Worm (Caenorhabditis elegans) whole organism, late embryonic: Measurements from ENCODE around the gene B0334.10.

Source experiments
- C08G9.2 ChIP-seq: sonication (generic microtip); optimal IDR thresholded peaks from 2 replicates; lab custom pipeline; 2016; ENCODE audit warnings: mild to moderate bottlenecking, missing genetic modification characterization, moderate library complexity, missing compliant biosample characterization
- C38D4.7 ChIP-seq: fragments of 200-800 bp; sonication (Bioruptor generic); optimal IDR thresholded peaks from 2 replicates; lab custom pipeline; 2018; ENCODE audit warnings: mild to moderate bottlenecking, missing genetic modification characterization, moderate library complexity, missing compliant biosample characterization
- F13H6.1 ChIP-seq: sonication (generic microtip); optimal IDR thresholded peaks from 2 replicates; lab custom pipeline; 2016; ENCODE audit warnings: missing genetic modification characterization, missing compliant biosample characterization
- K09A11.1 ChIP-seq: sonication (generic microtip); optimal IDR thresholded peaks from 2 replicates; lab custom pipeline; 2017; ENCODE audit warnings: antibody characterized with exemption, mild to moderate bottlenecking, missing genetic modification characterization, missing compliant biosample characterization; ENCODE audit not compliant: insufficient read depth
- Y22D7AL.16 ChIP-seq: sonication (generic microtip); optimal IDR thresholded peaks from 2 replicates; lab custom pipeline; 2016; ENCODE audit warnings: missing genetic modification characterization, missing compliant biosample characterization
- ama-1 ChIP-seq: fragments of 150-350 bp; optimal IDR thresholded peaks from 2 replicates; lab custom pipeline; 2014
- ceh-14 ChIP-seq: sonication (generic microtip); optimal IDR thresholded peaks from 2 replicates; lab custom pipeline; 2016; ENCODE audit warnings: missing genotype, missing genetic modification characterization, missing compliant biosample characterization
- ceh-18 ChIP-seq: sonication (generic microtip); optimal IDR thresholded peaks from 2 replicates; lab custom pipeline; 2016; ENCODE audit warnings: missing genetic modification characterization, missing compliant biosample characterization
- ceh-19 ChIP-seq: fragments of 200-800 bp; sonication (Bioruptor generic); optimal IDR thresholded peaks from 2 replicates; lab custom pipeline; 2018; ENCODE audit warnings: mild to moderate bottlenecking, missing genetic modification characterization, missing compliant biosample characterization
- ceh-2 ChIP-seq: sonication (generic microtip); optimal IDR thresholded peaks from 2 replicates; lab custom pipeline; 2016; ENCODE audit warnings: missing genotype, missing genetic modification characterization, missing compliant biosample characterization
- ceh-30 ChIP-seq: fragments of 150-350 bp; optimal IDR thresholded peaks from 2 replicates; lab custom pipeline; 2014; ENCODE audit warnings: missing biosample characterization, missing genetic modification characterization
- ceh-31 ChIP-seq: sonication (generic microtip); optimal IDR thresholded peaks from 2 replicates; lab custom pipeline; 2016; ENCODE audit warnings: missing genetic modification characterization, missing compliant biosample characterization
- ceh-45 ChIP-seq: fragments of 200-800 bp; sonication (Bioruptor generic); IDR thresholded peaks from 2 replicates; pipeline ENCODE4 v1.3.6; 2022; ENCODE audit warnings: missing genetic modification reagents, missing genetic modification characterization, missing compliant biosample characterization
- ceh-9 ChIP-seq: sonication (generic microtip); optimal IDR thresholded peaks from 2 replicates; lab custom pipeline; 2016; ENCODE audit warnings: mild to moderate bottlenecking, missing genetic modification characterization, inconsistent platforms, missing compliant biosample characterization
- che-1 ChIP-seq: sonication (generic microtip); optimal IDR thresholded peaks from 2 replicates; lab custom pipeline; 2016; ENCODE audit warnings: mild to moderate bottlenecking, missing genetic modification characterization, missing compliant biosample characterization
- dmd-4 ChIP-seq: sonication (generic microtip); optimal IDR thresholded peaks from 2 replicates; lab custom pipeline; 2016; ENCODE audit warnings: borderline replicate concordance, missing genetic modification characterization, missing compliant biosample characterization
- eyg-1 ChIP-seq: sonication (generic microtip); optimal IDR thresholded peaks from 2 replicates; lab custom pipeline; 2016; ENCODE audit warnings: missing genotype, missing genetic modification characterization, missing compliant biosample characterization
- gmeb-2 ChIP-seq: sonication (generic microtip); optimal IDR thresholded peaks from 2 replicates; lab custom pipeline; 2016; ENCODE audit warnings: missing genetic modification characterization, inconsistent platforms, missing compliant biosample characterization
- hlh-13 ChIP-seq: fragments of 200-800 bp; sonication (Bioruptor generic); optimal IDR thresholded peaks from 2 replicates; lab custom pipeline; 2018; ENCODE audit warnings: mild to moderate bottlenecking, missing genetic modification characterization, missing compliant biosample characterization
- hlh-15 ChIP-seq: sonication (generic microtip); optimal IDR thresholded peaks from 2 replicates; lab custom pipeline; 2016; ENCODE audit warnings: missing genetic modification characterization, missing compliant biosample characterization
- hlh-30 ChIP-seq: sonication (generic microtip); optimal IDR thresholded peaks from 2 replicates; lab custom pipeline; 2017; ENCODE audit warnings: antibody characterized with exemption, missing genetic modification characterization, missing compliant biosample characterization; ENCODE audit not compliant: insufficient read depth
- hlh-6 ChIP-seq: sonication (generic microtip); optimal IDR thresholded peaks from 2 replicates; lab custom pipeline; 2016; ENCODE audit warnings: missing genotype, missing genetic modification characterization, missing compliant biosample characterization
- lim-6 ChIP-seq: sonication (generic microtip); optimal IDR thresholded peaks from 2 replicates; lab custom pipeline; 2016; ENCODE audit warnings: missing genetic modification characterization, missing compliant biosample characterization
- lin-11 ChIP-seq: fragments of 200-800 bp; sonication (Bioruptor generic); optimal IDR thresholded peaks from 2 replicates; lab custom pipeline; 2018; ENCODE audit warnings: mild to moderate bottlenecking, missing genetic modification characterization, missing compliant biosample characterization
- nfya-1 ChIP-seq: sonication (generic microtip); optimal IDR thresholded peaks from 2 replicates; lab custom pipeline; 2017; ENCODE audit warnings: missing genetic modification characterization, mild to moderate bottlenecking, missing compliant biosample characterization, antibody characterized with exemption, moderate library complexity
- nhr-11 ChIP-seq: fragments of 150-350 bp; optimal IDR thresholded peaks from 2 replicates; lab custom pipeline; 2014; ENCODE audit warnings: missing biosample characterization, missing genetic modification characterization
- npax-4 ChIP-seq: sonication (generic microtip); optimal IDR thresholded peaks from 2 replicates; lab custom pipeline; 2016; ENCODE audit warnings: missing genetic modification characterization, missing compliant biosample characterization
- odd-2 ChIP-seq: sonication (generic microtip); optimal IDR thresholded peaks from 2 replicates; lab custom pipeline; 2017; ENCODE audit warnings: antibody characterized with exemption, mild to moderate bottlenecking, missing genetic modification characterization, missing compliant biosample characterization
- pat-9 ChIP-seq: fragments of 200-800 bp; sonication (Bioruptor generic); optimal IDR thresholded peaks from 2 replicates; lab custom pipeline; 2018; ENCODE audit warnings: mild to moderate bottlenecking, missing genetic modification characterization, moderate library complexity, missing compliant biosample characterization
- pax-1 ChIP-seq: fragments of 150-350 bp; optimal IDR thresholded peaks from 2 replicates; lab custom pipeline; 2014; ENCODE audit warnings: missing biosample characterization, missing genetic modification characterization
- pha-2 ChIP-seq: sonication (generic microtip); optimal IDR thresholded peaks from 2 replicates; lab custom pipeline; 2017; ENCODE audit warnings: mild to moderate bottlenecking, missing genetic modification characterization, missing compliant biosample characterization
- pqm-1 ChIP-seq: sonication (generic microtip); optimal IDR thresholded peaks from 2 replicates; lab custom pipeline; 2016; ENCODE audit warnings: missing genetic modification characterization, missing compliant biosample characterization
- pros-1 ChIP-seq: fragments of 150-350 bp; optimal IDR thresholded peaks from 2 replicates; lab custom pipeline; 2014; ENCODE audit warnings: missing biosample characterization, missing genetic modification reagents, missing genetic modification characterization
- ref-2 ChIP-seq: sonication (generic microtip); optimal IDR thresholded peaks from 2 replicates; lab custom pipeline; 2016; ENCODE audit warnings: missing genetic modification characterization, missing compliant biosample characterization
- rnt-1 ChIP-seq: sonication (generic microtip); optimal IDR thresholded peaks from 2 replicates; lab custom pipeline; 2016; ENCODE audit warnings: missing genetic modification characterization, missing compliant biosample characterization
- sdc-2 ChIP-seq: sonication (generic microtip); optimal IDR thresholded peaks from 2 replicates; lab custom pipeline; 2016; ENCODE audit warnings: missing genotype, missing genetic modification characterization, missing compliant biosample characterization
- sox-4 ChIP-seq: sonication (generic microtip); optimal IDR thresholded peaks from 2 replicates; lab custom pipeline; 2017; ENCODE audit warnings: mild to moderate bottlenecking, missing genetic modification characterization, inconsistent platforms, missing compliant biosample characterization
- tbx-2 ChIP-seq: sonication (generic microtip); optimal IDR thresholded peaks from 2 replicates; lab custom pipeline; 2016; ENCODE audit warnings: missing genetic modification characterization, missing compliant biosample characterization
- ttx-3 ChIP-seq: sonication (generic microtip); optimal IDR thresholded peaks from 2 replicates; lab custom pipeline; 2016; ENCODE audit warnings: missing genetic modification reagents, missing genetic modification characterization, missing compliant biosample characterization
- unc-42 ChIP-seq: sonication (generic microtip); optimal IDR thresholded peaks from 2 replicates; lab custom pipeline; 2016; ENCODE audit warnings: missing genotype, missing genetic modification characterization, missing compliant biosample characterization
- unc-55 ChIP-seq: sonication (generic microtip); optimal IDR thresholded peaks from 2 replicates; lab custom pipeline; 2017; ENCODE audit warnings: missing biosample characterization, missing genetic modification reagents, missing genetic modification characterization
- unc-86 ChIP-seq: sonication (generic microtip); optimal IDR thresholded peaks from 2 replicates; lab custom pipeline; 2016; ENCODE audit warnings: missing genetic modification characterization, missing compliant biosample characterization
- zip-5 ChIP-seq: sonication (generic microtip); optimal IDR thresholded peaks from 2 replicates; lab custom pipeline; 2016; ENCODE audit warnings: missing genetic modification characterization, missing compliant biosample characterization
- ztf-16 ChIP-seq: sonication (generic microtip); optimal IDR thresholded peaks from 2 replicates; lab custom pipeline; 2017; ENCODE audit warnings: missing genetic modification characterization, missing compliant biosample characterization

The B0334.10 gene

DNA sequence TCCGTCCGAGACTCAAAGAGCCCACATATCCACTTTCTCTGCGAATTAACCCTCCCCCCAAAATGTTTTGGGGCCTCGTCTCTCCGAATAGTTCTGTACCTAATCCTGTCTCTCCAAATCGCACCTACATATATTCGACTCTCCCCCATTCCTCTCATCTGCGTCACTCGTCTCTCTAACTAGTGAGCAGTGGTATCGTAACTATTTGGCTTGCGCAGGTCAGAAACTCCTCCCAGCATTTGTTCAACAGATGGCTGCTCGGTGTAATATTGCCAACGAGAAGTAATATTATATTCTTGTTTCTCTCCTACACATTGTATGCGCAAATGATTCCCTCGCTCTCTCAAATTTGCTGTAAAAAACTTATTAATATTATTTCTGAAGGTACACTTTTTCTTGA, 37.4 kb downstream of the B0334.10 start, which contains the start of gene F54D5.24 (continued):
- TF ChIP-seq rnt-1 (tag; lab: Kevin White, UChicago): no peak
- no peak for TF ChIP-seq ceh-30 (tag; lab: Kevin White, UChicago)
- TF ChIP-seq K09A11.1 (tag; lab: Kevin White, UChicago): no peak
- TF ChIP-seq tbx-2 (tag; lab: Kevin White, UChicago): peak; percentile 5

DNA sequence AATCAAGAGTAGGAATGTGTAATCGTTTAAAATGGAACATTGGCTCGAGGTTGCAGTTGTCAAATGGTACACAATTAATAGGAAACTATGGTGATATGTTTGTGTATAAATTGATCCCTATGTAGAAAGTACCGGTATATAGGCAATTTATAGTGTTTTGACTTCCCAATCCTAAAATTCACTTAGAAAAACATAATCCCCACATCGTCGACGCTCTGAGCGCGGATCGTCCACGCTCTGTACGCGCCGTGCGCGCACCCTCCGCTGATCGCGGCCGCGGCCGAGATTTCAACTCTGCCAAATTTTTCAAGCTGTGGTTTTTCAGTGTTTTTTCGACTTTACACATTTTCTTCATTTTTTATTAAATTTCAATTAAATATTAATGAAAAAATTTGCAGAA, 38.1 kb downstream of the B0334.10 start, which contains the start of gene F54D5.17:
Gene F54D5.17, plus strand, starts transcription at position 301 of the 400 bp plus-strand sequence.
- TF ChIP-seq npax-4 (tag; lab: Kevin White, UChicago): no peak
- TF ChIP-seq ceh-9 (tag; lab: Kevin White, UChicago): no peak
- TF ChIP-seq pqm-1 (tag; lab: Kevin White, UChicago): no peak
- no peak for TF ChIP-seq hlh-6 (tag; lab: Kevin White, UChicago)
- TF ChIP-seq zip-5 (tag; lab: Kevin White, UChicago): no peak
- no peak for TF ChIP-seq sdc-2 (tag; lab: Kevin White, UChicago)
- TF ChIP-seq C38D4.7 (GFP tag; lab: Kevin White, UChicago): no peak
- no peak for TF ChIP-seq hlh-13 (GFP tag; lab: Kevin White, UChicago)
- TF ChIP-seq unc-86 (tag; lab: Kevin White, UChicago): no peak
- no peak for TF ChIP-seq C08G9.2
- no peak for TF ChIP-seq lin-11 (tag; lab: Kevin White, UChicago)
- TF ChIP-seq ceh-2 (tag; lab: Kevin White, UChicago): no peak
- TF ChIP-seq ceh-45 (GFP tag; lab: Robert Waterston, UW): no peak
- no peak for TF ChIP-seq che-1 (tag; lab: Kevin White, UChicago)

DNA sequence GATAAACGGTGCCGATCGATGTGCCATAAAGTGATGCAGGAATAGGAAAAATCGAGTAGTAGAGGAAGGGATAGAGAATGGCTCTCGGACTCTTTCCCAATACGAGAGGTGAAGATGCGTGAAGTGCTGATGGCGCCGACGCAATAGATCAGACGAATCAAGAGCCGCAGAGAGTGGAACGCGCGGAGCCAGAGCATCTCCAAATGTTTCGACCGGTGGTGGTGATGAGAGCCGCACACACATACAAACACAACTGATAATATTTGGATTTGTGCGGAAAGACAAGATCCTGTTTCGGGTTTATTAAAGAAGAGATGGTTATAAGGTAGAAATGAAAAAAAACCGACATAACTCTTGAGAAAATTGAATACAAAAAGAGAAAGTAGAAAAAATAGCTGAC, 45.8 kb downstream of the B0334.10 start, which contains the start of gene F54D5.15:
Gene F54D5.15, minus strand, starts transcription at position 101 of the 400 bp plus-strand sequence.
- TF ChIP-seq hlh-13 (GFP tag; lab: Kevin White, UChicago) (no peak), Y22D7AL.16 (no peak), ceh-18 (tag; lab: Kevin White, UChicago) (no peak), K09A11.1 (tag; lab: Kevin White, UChicago) (no peak), eyg-1 (tag; lab: Kevin White, UChicago) (no peak), nfya-1 (tag; lab: Kevin White, UChicago) (no peak), pax-1 (tag; lab: Kevin White, UChicago) (no peak), pat-9 (tag; lab: Kevin White, UChicago) (no peak), hlh-6 (tag; lab: Kevin White, UChicago) (no peak), unc-86 (tag; lab: Kevin White, UChicago) (no peak), odd-2 (tag; lab: Kevin White, UChicago) (no peak)

DNA sequence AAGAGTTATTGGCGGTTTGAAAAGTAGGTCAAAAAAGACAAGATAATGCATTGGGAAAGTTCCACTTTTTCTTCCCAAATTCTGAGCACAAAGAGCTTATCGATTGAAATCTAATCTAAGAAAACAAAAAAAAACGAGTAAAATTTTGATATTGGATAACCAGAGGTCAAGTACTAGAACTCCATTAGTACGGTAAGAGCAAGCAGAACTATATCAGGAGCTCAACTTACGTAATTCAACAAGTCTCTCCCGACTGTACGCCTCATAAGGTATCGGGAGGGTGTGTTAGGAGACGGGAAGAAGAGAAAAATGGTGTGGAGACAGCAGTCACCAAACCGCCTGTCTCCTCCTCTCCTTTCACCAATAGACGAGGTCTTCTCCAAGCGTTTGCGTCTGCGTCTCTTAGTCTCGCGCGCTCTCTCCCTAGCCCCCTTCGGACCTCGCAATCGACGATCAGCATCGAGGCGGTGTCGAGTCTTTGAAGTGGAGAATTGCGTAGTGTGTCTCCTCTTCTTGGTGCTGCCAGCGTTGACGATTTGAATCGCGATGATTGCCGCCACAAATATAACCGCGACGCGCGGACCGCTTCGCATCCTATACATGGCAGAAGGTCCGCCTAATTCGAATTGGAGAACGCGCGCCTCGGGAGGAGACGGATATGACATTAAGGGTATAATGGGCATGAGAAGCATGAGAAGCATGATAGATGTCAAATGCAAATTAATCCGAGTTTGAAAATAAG, 48.9 kb downstream of the B0334.10 start, which contains the start of gene F54D5.5:
Gene F54D5.5, minus strand, starts transcription at position 51 of the 742 bp plus-strand sequence.
- peak; percentile 59 for TF ChIP-seq hlh-30 (tag; lab: Kevin White, UChicago)
- TF ChIP-seq ceh-19 (GFP tag; lab: Kevin White, UChicago): no peak
- TF ChIP-seq K09A11.1 (tag; lab: Kevin White, UChicago): no peak
- peak; percentile 87 for TF ChIP-seq unc-42 (tag; lab: Kevin White, UChicago)
- TF ChIP-seq ref-2: peak; percentile 66
- TF ChIP-seq nhr-11 (tag; lab: Kevin White, UChicago): no peak
- no peak for TF ChIP-seq ama-1 (lab: Kevin White, UChicago)
- TF ChIP-seq lim-6: no peak
- no peak for TF ChIP-seq sox-4 (tag; lab: Kevin White, UChicago)
- peak; percentile 33 for TF ChIP-seq dmd-4 (tag; lab: Kevin White, UChicago)
- no peak for TF ChIP-seq unc-86 (tag; lab: Kevin White, UChicago)
- TF ChIP-seq ceh-31 (tag; lab: Kevin White, UChicago): peak; percentile 89
- no peak for TF ChIP-seq gmeb-2 (tag; lab: Kevin White, UChicago)
- no peak for TF ChIP-seq C38D4.7 (GFP tag; lab: Kevin White, UChicago)
- peak; percentile 76 for TF ChIP-seq ceh-14 (tag; lab: Kevin White, UChicago)
- no peak for TF ChIP-seq ttx-3
- TF ChIP-seq pha-2 (tag; lab: Kevin White, UChicago): no peak
- no peak for TF ChIP-seq che-1 (tag; lab: Kevin White, UChicago)
- peak; percentile 17 for TF ChIP-seq pros-1 (tag; lab: Kevin White, UChicago)
- no peak for TF ChIP-seq unc-55
- TF ChIP-seq ztf-16 (tag; lab: Kevin White, UChicago): no peak
- peak; percentile 34 for TF ChIP-seq sdc-2 (tag; lab: Kevin White, UChicago)
- TF ChIP-seq hlh-15 (tag; lab: Kevin White, UChicago): no peak
- peak; percentile 82 for TF ChIP-seq nfya-1 (tag; lab: Kevin White, UChicago)
- TF ChIP-seq F13H6.1 (tag; lab: Kevin White, UChicago): no peak
- peak; percentile 77 for TF ChIP-seq tbx-2 (tag; lab: Kevin White, UChicago)
